Worm (Caenorhabditis elegans) whole organism, L4 larva: ENCODE results near the gene lurp-3.

Experiments used
- ZK546.5 ChIP-seq, 2 experiments: sonication (generic microtip); optimal IDR thresholded peaks; 2 replicates each; lab custom pipeline; 2017; ENCODE audit warnings: missing biosample characterization in 2 of 2, missing genetic modification characterization in 2 of 2
- ceh-28 ChIP-seq: fragments of 150-350 bp; optimal IDR thresholded peaks from 2 replicates; lab custom pipeline; 2014; ENCODE audit warnings: missing biosample characterization, missing genetic modification reagents, missing genetic modification characterization
- mdt-29 ChIP-seq: fragments of 200-800 bp; sonication (Bioruptor generic); IDR thresholded peaks from 2 replicates; pipeline ENCODE4 v1.3.6; 2022; ENCODE audit warnings: missing genetic modification reagents, missing genetic modification characterization, missing compliant biosample characterization
- unc-62 ChIP-seq, 3 experiments: fragments of 150-350 bp in 1 of 3; sonication (generic microtip); optimal IDR thresholded peaks in 2 of 3; peaks in 1 of 3; 1 replicate in 1 of 3; 2 replicates in 2 of 3; lab custom pipeline; 2014 to 2017; ENCODE audit warnings: missing biosample characterization in 3 of 3, missing genetic modification characterization in 3 of 3, missing genetic modification reagents in 3 of 3, missing genotype in 1 of 3

- TF ChIP-seq unc-62 (GFP tag; optimal IDR thresholded peaks at IDR 0.05 in 1 of 2; lab: Kevin White, UChicago) (peak in 1 of 2 experiments; percentile 95), unc-62 (tag; optimal IDR thresholded peaks at IDR 0.05; lab: Kevin White, UChicago) (no peak), ceh-28 (tag; lab: Kevin White, UChicago) (no peak), mdt-29 (GFP tag; lab: Robert Waterston, UW) (no peak), ZK546.5 (tag; optimal IDR thresholded peaks at IDR 0.05; lab: Kevin White, UChicago) (no peak)
Measured at ce11 chrV:13499227-13499626, 43.7 kb downstream of the lurp-3 start.
